Fruit fly (Drosophila melanogaster) whole organism, adult: ENCODE data around the gene CG32206.

ENCODE experiments used
- CG11617 ChIP-seq: fragments of 200-800 bp; sonication (Bioruptor generic); optimal IDR thresholded peaks from 2 replicates; lab custom pipeline; 2017; ENCODE audit warnings: mild to moderate bottlenecking, missing biosample characterization, missing genetic modification reagents, missing genetic modification characterization
- CG12768 ChIP-seq: fragments of 200-800 bp; sonication (Bioruptor generic); optimal IDR thresholded peaks from 2 replicates; lab custom pipeline; 2017; ENCODE audit warnings: missing biosample characterization, missing genetic modification characterization, mild to moderate bottlenecking, moderate library complexity, missing genetic modification reagents
- CG14711 ChIP-seq: fragments of 200-800 bp; sonication (Bioruptor generic); optimal IDR thresholded peaks from 2 replicates; lab custom pipeline; 2018; ENCODE audit warnings: missing biosample characterization, mild to moderate bottlenecking, missing genetic modification characterization, moderate library complexity
- CG1620 ChIP-seq: fragments of 200-800 bp; sonication (Bioruptor generic); optimal IDR thresholded peaks from 2 replicates; lab custom pipeline; 2016; ENCODE audit warnings: missing biosample characterization, missing genetic modification characterization
- CG33017 ChIP-seq: fragments of 200-800 bp; sonication (Bioruptor generic); optimal IDR thresholded peaks from 2 replicates; lab custom pipeline; 2018; ENCODE audit warnings: missing biosample characterization, mild to moderate bottlenecking, missing genetic modification characterization, moderate library complexity
- CG5204 ChIP-seq: fragments of 200-800 bp; sonication (Bioruptor generic); optimal IDR thresholded peaks from 2 replicates; lab custom pipeline; 2016; ENCODE audit warnings: missing biosample characterization, missing genetic modification characterization
- CG7045 ChIP-seq: fragments of 200-800 bp; sonication (Bioruptor generic); optimal IDR thresholded peaks from 2 replicates; lab custom pipeline; 2017; ENCODE audit warnings: missing biosample characterization, mild to moderate bottlenecking, missing genetic modification characterization
- CG7101 ChIP-seq: fragments of 200-800 bp; sonication (Bioruptor generic); optimal IDR thresholded peaks from 2 replicates; lab custom pipeline; 2018; ENCODE audit warnings: missing biosample characterization, mild to moderate bottlenecking, missing genetic modification characterization, moderate library complexity
- Clk ChIP-seq: fragments of 200-800 bp; sonication (Bioruptor generic); optimal IDR thresholded peaks from 2 replicates; lab custom pipeline; 2017; ENCODE audit warnings: missing biosample characterization, missing genetic modification characterization
- Crg-1 ChIP-seq: fragments of 200-800 bp; sonication (Bioruptor generic); optimal IDR thresholded peaks from 2 replicates; lab custom pipeline; 2016; ENCODE audit warnings: missing biosample characterization, missing genetic modification characterization
- Hr96 ChIP-seq: fragments of 200-800 bp; sonication (Bioruptor generic); optimal IDR thresholded peaks from 2 replicates; lab custom pipeline; 2016; ENCODE audit warnings: missing biosample characterization, missing genetic modification characterization
- Mnt ChIP-seq: fragments of 200-800 bp; sonication (Bioruptor generic); optimal IDR thresholded peaks from 2 replicates; lab custom pipeline; 2016; ENCODE audit warnings: missing biosample characterization, mild to moderate bottlenecking, missing genetic modification characterization
- bab1 ChIP-seq: fragments of 200-800 bp; sonication (Bioruptor generic); optimal IDR thresholded peaks from 3 replicates; lab custom pipeline; 2019; ENCODE audit warnings: missing biosample characterization, mild to moderate bottlenecking, missing genetic modification characterization, moderate library complexity
- cic ChIP-seq: fragments of 200-800 bp; sonication (Bioruptor generic); optimal IDR thresholded peaks from 2 replicates; lab custom pipeline; 2017; ENCODE audit warnings: missing biosample characterization, mild to moderate bottlenecking, missing genetic modification characterization, moderate library complexity
- cnc ChIP-seq, 2 experiments: fragments of >200 bp; optimal IDR thresholded peaks; 2 replicates each; lab custom pipeline; 2017
- kay ChIP-seq: fragments of 200-800 bp; sonication (Bioruptor generic); peaks from one replicate; lab custom pipeline; 2016; ENCODE audit warnings: missing biosample characterization, missing genetic modification characterization, borderline replicate concordance
- ovo ChIP-seq: fragments of 200-800 bp; sonication (Bioruptor generic); optimal IDR thresholded peaks from 2 replicates; lab custom pipeline; 2016; ENCODE audit warnings: missing biosample characterization, missing genetic modification characterization
- pad ChIP-seq: fragments of 200-800 bp; sonication (Bioruptor generic); optimal IDR thresholded peaks from 3 replicates; lab custom pipeline; 2017; ENCODE audit warnings: missing biosample characterization, missing genetic modification characterization, mild to moderate bottlenecking, moderate library complexity, missing genetic modification reagents
- tj ChIP-seq: fragments of 200-800 bp; sonication (Bioruptor generic); optimal IDR thresholded peaks from 3 replicates; lab custom pipeline; 2017; ENCODE audit warnings: missing biosample characterization, mild to moderate bottlenecking, missing genetic modification characterization, moderate library complexity
- toe ChIP-seq: fragments of 200-800 bp; sonication (Bioruptor generic); optimal IDR thresholded peaks from 2 replicates; lab custom pipeline; 2016; ENCODE audit warnings: missing biosample characterization, missing genetic modification characterization

The CG32206 gene

DNA sequence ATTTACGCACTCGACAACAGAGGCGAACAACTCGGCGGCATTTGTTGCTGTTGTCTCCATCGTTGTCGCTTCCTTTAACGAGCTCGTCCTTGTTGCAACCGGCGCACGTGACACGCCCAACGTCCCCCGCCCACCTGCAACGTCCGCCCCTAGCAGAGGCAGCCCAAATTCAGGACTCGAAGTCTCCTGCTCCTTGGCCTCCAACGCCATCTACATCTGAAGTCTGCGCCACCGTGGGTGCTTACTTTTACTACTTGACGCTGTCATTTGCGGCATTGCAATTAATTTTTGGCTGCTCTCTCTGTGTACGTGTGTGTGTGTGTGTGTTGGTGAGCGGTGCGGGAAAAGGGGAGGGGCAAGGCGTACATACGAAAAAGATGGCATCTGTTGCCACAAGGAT lies 84.6 kb downstream of the CG32206 start:
- no peak for TF ChIP-seq CG33017 (tag; lab: Kevin White, UChicago)
- TF ChIP-seq Hr96 (GFP tag; lab: Kevin White, UChicago), result no peak
- TF ChIP-seq ovo (GFP tag; lab: Kevin White, UChicago), result no peak
- no peak for TF ChIP-seq CG12768 (GFP tag; lab: Kevin White, UChicago)
- TF ChIP-seq Crg-1 (GFP tag; lab: Kevin White, UChicago), result no peak
- no peak for TF ChIP-seq Mnt (GFP tag; lab: Kevin White, UChicago)
- no peak for TF ChIP-seq cic (GFP tag; lab: Kevin White, UChicago)

DNA sequence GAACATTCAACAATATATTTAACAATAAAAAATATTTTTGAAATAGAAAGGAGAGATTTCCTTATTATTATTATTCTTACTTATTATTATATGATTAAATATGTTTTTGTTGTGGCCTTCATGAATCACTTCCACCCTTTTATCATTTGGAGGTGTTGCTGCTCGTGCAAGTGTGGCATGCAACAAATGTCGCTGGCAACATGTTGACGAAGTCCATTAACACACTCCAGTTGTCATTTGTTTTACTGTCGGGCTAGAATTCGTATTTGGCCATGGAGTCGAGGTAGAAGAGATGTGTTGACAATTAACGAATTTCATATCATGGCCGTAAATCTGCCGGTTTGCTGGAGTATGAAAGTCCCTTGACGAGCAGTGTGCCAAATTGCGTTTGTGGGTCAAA lies 85.5 kb downstream of the CG32206 start:
- TF ChIP-seq Clk (GFP tag; lab: Kevin White, UChicago) (no peak), toe (GFP tag; lab: Kevin White, UChicago) (no peak)

dm6 chr3L:19326029-19326428 lies 86.7 kb downstream of the CG32206 start:
- TF ChIP-seq CG7045 (GFP tag; lab: Kevin White, UChicago) (no peak), CG12768 (GFP tag; lab: Kevin White, UChicago) (no peak), CG33017 (tag; lab: Kevin White, UChicago) (no peak), bab1 (no peak), ovo (GFP tag; lab: Kevin White, UChicago) (no peak), kay (GFP tag; lab: Kevin White, UChicago) (no peak), CG11617 (GFP tag; lab: Kevin White, UChicago) (no peak), cnc (optimal IDR thresholded peaks at IDR 0.05; lab: Kevin White, UChicago) (no peak)

- TF ChIP-seq tj (GFP tag; lab: Kevin White, UChicago) (no peak), toe (GFP tag; lab: Kevin White, UChicago) (no peak), cnc (optimal IDR thresholded peaks at IDR 0.05; lab: Kevin White, UChicago) (no peak), cic (GFP tag; lab: Kevin White, UChicago) (no peak), CG14711 (no peak)
Measured at dm6 chr3L:19316638-19317037, 96.1 kb downstream of the CG32206 start.

dm6 chr3L:19314877-19315276 lies 97.8 kb downstream of the CG32206 start:
- TF ChIP-seq CG33017 (tag; lab: Kevin White, UChicago) (no peak), CG14711 (no peak), toe (GFP tag; lab: Kevin White, UChicago) (no peak), ovo (GFP tag; lab: Kevin White, UChicago) (no peak), cic (GFP tag; lab: Kevin White, UChicago) (no peak), Crg-1 (GFP tag; lab: Kevin White, UChicago) (no peak), CG12768 (GFP tag; lab: Kevin White, UChicago) (no peak)

dm6 chr3L:19294613-19295299 lies 118.0 kb downstream of the CG32206 start:
- no peak for TF ChIP-seq CG7045 (GFP tag; lab: Kevin White, UChicago)
- no peak for TF ChIP-seq toe (GFP tag; lab: Kevin White, UChicago)
- peak; percentile 84 for TF ChIP-seq ovo (GFP tag; lab: Kevin White, UChicago)
- TF ChIP-seq CG5204, result no peak
- TF ChIP-seq CG33017 (tag; lab: Kevin White, UChicago), result peak; percentile 35
- no peak for TF ChIP-seq CG1620
- TF ChIP-seq kay (GFP tag; lab: Kevin White, UChicago), result peak; percentile 67
- no peak for TF ChIP-seq Clk (GFP tag; lab: Kevin White, UChicago)
- no peak for TF ChIP-seq CG7101 (tag; lab: Kevin White, UChicago)
- no peak for TF ChIP-seq cic (GFP tag; lab: Kevin White, UChicago)
- no peak for TF ChIP-seq CG11617 (GFP tag; lab: Kevin White, UChicago)
- peak; percentile 13 for TF ChIP-seq tj (GFP tag; lab: Kevin White, UChicago)
- no peak for TF ChIP-seq CG14711
- no peak for TF ChIP-seq CG12768 (GFP tag; lab: Kevin White, UChicago)
- no peak for TF ChIP-seq Crg-1 (GFP tag; lab: Kevin White, UChicago)
- no peak for TF ChIP-seq Hr96 (GFP tag; lab: Kevin White, UChicago)
- peak; percentile 38 for TF ChIP-seq bab1
- peak; percentile 53 for TF ChIP-seq pad
- no peak for TF ChIP-seq cnc (optimal IDR thresholded peaks at IDR 0.05; lab: Kevin White, UChicago)
- TF ChIP-seq Mnt (GFP tag; lab: Kevin White, UChicago), result peak; percentile 46

DNA sequence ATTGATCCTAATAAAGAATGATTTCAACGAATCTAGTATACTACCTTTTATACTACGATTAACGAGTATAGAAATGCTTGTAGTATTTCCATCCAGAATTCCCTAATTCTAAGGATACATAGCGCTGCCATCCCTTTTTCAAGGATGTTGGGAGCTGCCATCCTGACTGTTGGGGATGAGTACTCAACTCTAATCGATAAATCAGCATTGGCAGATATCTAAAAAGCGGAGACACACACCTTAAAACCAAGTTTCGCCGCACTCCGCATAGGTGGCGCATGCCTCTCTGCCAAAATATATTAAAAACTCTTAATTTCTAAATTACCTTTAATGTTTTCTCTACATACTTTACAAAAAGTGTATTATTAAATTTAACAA lies 118.5 kb downstream of the CG32206 start, which contains the start of gene fal:
TSS of gene fal (plus strand) at position 330 of the 378 bp plus-strand sequence.
- TF ChIP-seq CG1620 (peak; percentile 44), CG14711 (no peak), Hr96 (GFP tag; lab: Kevin White, UChicago) (peak; percentile 32), CG33017 (tag; lab: Kevin White, UChicago) (no peak), toe (GFP tag; lab: Kevin White, UChicago) (peak; percentile 38), CG5204 (peak; percentile 29)
